Worm (Caenorhabditis elegans): Measurements from ENCODE around the gene F53F4.17.
A peak's percentile ranks its signal among the peaks of the same experiment; 100 is the strongest.

F53F4.17 gene

DNA sequence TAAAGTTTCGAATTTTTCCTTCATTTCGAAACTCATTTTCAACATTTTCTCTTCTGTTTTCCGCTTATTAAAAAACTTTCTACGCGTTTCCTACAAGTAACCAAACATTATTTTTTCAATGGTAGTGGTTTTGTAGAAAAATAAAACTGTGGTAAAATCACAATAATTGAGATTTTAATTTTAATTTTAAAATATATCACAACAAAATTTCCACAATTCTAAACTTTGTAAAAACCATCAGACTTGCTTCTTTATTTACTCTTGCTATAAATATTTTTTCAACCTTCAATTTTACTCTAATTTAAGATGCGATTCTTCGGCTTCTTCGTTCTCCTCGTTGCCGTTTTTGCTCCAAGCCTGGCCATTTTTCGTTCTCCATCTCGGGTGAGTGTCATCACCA lies at the start of gene F53F4.17:
F53F4.17 (plus strand) TSS at position 301 of the 400 bp plus-strand sequence.
- TF ChIP-seq elt-3 (tag; optimal IDR thresholded peaks at IDR 0.05) (no peak), vab-15 (tag; optimal IDR thresholded peaks at IDR 0.05) (no peak), nhr-85 (tag) (no peak), lin-14 (GFP tag; optimal IDR thresholded peaks at IDR 0.05) (no peak), lin-35 (GFP tag; optimal IDR thresholded peaks at IDR 0.05) (no peak), alr-1 (tag; optimal IDR thresholded peaks at IDR 0.05; ENCODE audit: borderline replicate concordance) (no peak), ceh-8 (GFP tag; optimal IDR thresholded peaks at IDR 0.05) (no peak), hpl-2 (GFP tag; optimal IDR thresholded peaks at IDR 0.05) (no peak), C34B4.2 (tag; optimal IDR thresholded peaks at IDR 0.05) (no peak), nhr-19 (GFP tag; conservative IDR thresholded peaks at IDR 0.05) (no peak), pax-3 (tag; optimal IDR thresholded peaks at IDR 0.05) (no peak), unc-98 (GFP tag; IDR thresholded peaks at IDR 0.05) (no peak), nhr-11 (tag; optimal IDR thresholded peaks at IDR 0.05) (no peak), ceh-82 (tag; optimal IDR thresholded peaks at IDR 0.05) (no peak)

DNA sequence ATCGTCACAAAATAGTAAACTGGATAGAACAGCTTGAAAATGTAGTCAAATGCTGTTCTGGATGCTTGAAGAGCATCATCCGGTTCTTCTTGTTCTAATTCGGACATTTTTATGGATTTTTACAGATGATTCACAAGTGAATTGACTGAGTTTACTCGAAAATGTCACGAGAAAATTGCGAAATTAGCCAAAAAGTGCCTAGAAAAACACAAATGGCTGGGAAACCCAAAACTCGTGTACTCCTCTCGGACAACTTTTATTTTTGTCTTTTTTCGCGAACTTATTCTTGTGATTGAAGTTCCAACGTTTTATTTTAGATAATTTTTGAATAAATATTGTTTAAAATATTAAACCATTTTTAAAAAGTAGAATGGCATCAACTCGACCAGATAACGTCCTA lies 36.4 kb upstream of the F53F4.17 start, which contains the start of the genes C56A3.4 and C56A3.5:
C56A3.4 (minus strand) TSS at position 154 of the 400 bp plus-strand sequence.
C56A3.5 (plus strand) TSS at position 367 of the 400 bp plus-strand sequence.
- TF ChIP-seq mdl-1 (tag; optimal IDR thresholded peaks at IDR 0.05) (peak in 1 of 2 experiments; percentile 50), nhr-19 (GFP tag; conservative IDR thresholded peaks at IDR 0.05) (peak; percentile 65), ztf-4 (tag; optimal IDR thresholded peaks at IDR 0.05) (no peak), isw-1 (GFP tag; IDR thresholded peaks at IDR 0.05) (peak; percentile 62), aly-2 (tag; optimal IDR thresholded peaks at IDR 0.05) (no peak), rnt-1 (tag; optimal IDR thresholded peaks at IDR 0.05) (peak; percentile 94), unc-30 (tag; optimal IDR thresholded peaks at IDR 0.05) (no peak), nhr-47 (tag; optimal IDR thresholded peaks at IDR 0.05) (peak; percentile 73), hlh-4 (tag; optimal IDR thresholded peaks at IDR 0.05) (no peak), pax-3 (tag; optimal IDR thresholded peaks at IDR 0.05) (peak; percentile 88), elt-2 (tag; optimal IDR thresholded peaks at IDR 0.05) (peak; percentile 32), alr-1 (tag; optimal IDR thresholded peaks at IDR 0.05; ENCODE audit: borderline replicate concordance) (no peak), vab-15 (tag; optimal IDR thresholded peaks at IDR 0.05) (no peak), efl-3 (GFP tag; optimal IDR thresholded peaks at IDR 0.05) (no peak), nhr-90 (tag; optimal IDR thresholded peaks at IDR 0.05; ENCODE audit: poor library complexity) (peak; percentile 57), lir-3 (tag; optimal IDR thresholded peaks at IDR 0.05; ENCODE audit: poor library complexity) (peak; percentile 88), mep-1 (tag; optimal IDR thresholded peaks at IDR 0.05) (peak; percentile 56), zag-1 (tag; optimal IDR thresholded peaks at IDR 0.05) (no peak), C04F5.9 (tag; optimal IDR thresholded peaks at IDR 0.05) (peak; percentile 8), nhr-12 (tag; optimal IDR thresholded peaks at IDR 0.05) (no peak), tlp-1 (tag; optimal IDR thresholded peaks at IDR 0.05) (no peak), mab-9 (GFP tag; IDR thresholded peaks at IDR 0.05) (no peak), efl-1 (optimal IDR thresholded peaks at IDR 0.05) (peak; percentile 69 to 75), efl-1 (GFP tag; optimal IDR thresholded peaks at IDR 0.05 in 1 of 2) (peak; percentile 81 to 96), fos-1 (tag; optimal IDR thresholded peaks at IDR 0.05) (peak; percentile 8), lin-39 (tag; optimal IDR thresholded peaks at IDR 0.05) (no peak), pqm-1 (tag; optimal IDR thresholded peaks at IDR 0.05) (no peak), dpl-1 (GFP tag; optimal IDR thresholded peaks at IDR 0.05) (peak; percentile 61 to 83 (median 77)), nhr-237 (tag; optimal IDR thresholded peaks at IDR 0.05) (no peak), elt-3 (tag; optimal IDR thresholded peaks at IDR 0.05) (peak in 1 of 6 experiments; percentile 9), egl-27 (tag; optimal IDR thresholded peaks at IDR 0.05) (no peak), C16A3.4 (tag; optimal IDR thresholded peaks at IDR 0.05) (peak; percentile 24), pag-3 (tag; optimal IDR thresholded peaks at IDR 0.05; ENCODE audit: borderline replicate concordance, insufficient read depth) (no peak), nhr-77 (tag; optimal IDR thresholded peaks at IDR 0.05) (no peak), snu-23 (GFP tag; optimal IDR thresholded peaks at IDR 0.05) (peak; percentile 62), lsy-2 (tag; optimal IDR thresholded peaks at IDR 0.05) (peak; percentile 48 to 65), ceh-8 (GFP tag; optimal IDR thresholded peaks at IDR 0.05) (peak; percentile 20), lin-15B (tag; optimal IDR thresholded peaks at IDR 0.05) (peak; percentile 48), ces-1 (GFP tag; optimal IDR thresholded peaks at IDR 0.05) (no peak), F16B12.6 (tag; optimal IDR thresholded peaks at IDR 0.05) (peak; percentile 17), nhr-71 (tag; optimal IDR thresholded peaks at IDR 0.05) (peak; percentile 74), nhr-11 (tag; optimal IDR thresholded peaks at IDR 0.05) (no peak), dsc-1 (tag; optimal IDR thresholded peaks at IDR 0.05) (peak; percentile 55), C34B4.2 (tag; optimal IDR thresholded peaks at IDR 0.05) (no peak)

Measured in whole organism, L1 larva.